Fruit fly (Drosophila melanogaster): ENCODE data around the gene Or85e.
A peak's percentile ranks its signal among the peaks of the same experiment; 100 is the strongest.

Gene Or85e

DNA sequence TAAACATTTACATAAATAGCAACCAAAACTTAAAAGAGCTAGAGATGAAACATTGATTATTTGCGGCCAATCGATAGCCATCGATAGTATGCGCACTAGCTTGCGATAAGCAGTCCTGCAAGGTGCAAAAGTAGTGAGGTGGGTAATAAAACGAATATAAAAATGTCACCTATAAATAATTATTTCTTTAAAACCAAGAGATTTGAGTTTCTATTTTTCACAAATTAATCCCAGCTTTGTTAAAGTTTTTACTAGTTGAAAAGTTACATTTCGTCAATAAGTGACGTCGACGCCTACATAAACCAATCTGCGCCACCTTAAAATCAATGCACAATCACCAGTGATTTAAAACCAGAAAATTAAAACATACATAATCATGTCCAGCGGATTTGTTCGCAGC, 15.1 kb upstream of the Or85e start, which contains the start of the genes Mkk4 and SLIRP2 (continued):
- peak; percentile 99 for TF ChIP-seq CG14014 (GFP tag; IDR thresholded peaks at IDR 0.05)
- peak; percentile 87 for TF ChIP-seq CG10321 (GFP tag; IDR thresholded peaks at IDR 0.05)
- peak; percentile 96 for TF ChIP-seq toy (GFP tag; IDR thresholded peaks at IDR 0.05)
- peak; percentile 77 for TF ChIP-seq CG2129 (GFP tag; IDR thresholded peaks at IDR 0.05; ENCODE audit: partially characterized antibody)
- peak; percentile 72; the same call in 2 of the 3 replicates for TF ChIP-seq Doc3 (GFP tag; IDR thresholded peaks at IDR 0.05; ENCODE audit: partially characterized antibody)
- TF ChIP-seq mirr (GFP tag; optimal IDR thresholded peaks at IDR 0.05): peak; percentile 97
- TF ChIP-seq MBD-R2 (GFP tag; IDR thresholded peaks at IDR 0.05): peak; percentile 100
- TF ChIP-seq slou (GFP tag; optimal IDR thresholded peaks at IDR 0.05): peak; percentile 98
- peak; percentile 75 for TF ChIP-seq Sry-β (GFP tag; optimal IDR thresholded peaks at IDR 0.05)
- peak; percentile 68 for TF ChIP-seq Kr (GFP tag; optimal IDR thresholded peaks at IDR 0.05)
- peak; percentile 54 for TF ChIP-seq zf30C (GFP tag; optimal IDR thresholded peaks at IDR 0.05)
- TF ChIP-seq run (tag; optimal IDR thresholded peaks at IDR 0.05): peak; percentile 96
- peak; percentile 95 for TF ChIP-seq scrt (GFP tag; optimal IDR thresholded peaks at IDR 0.05)

- TF ChIP-seq Atf6 (GFP tag; IDR thresholded peaks at IDR 0.05): no peak
- peak; percentile 10 for TF ChIP-seq lilli (GFP tag; optimal IDR thresholded peaks at IDR 0.05)
- no peak for TF ChIP-seq CG9437 (GFP tag; optimal IDR thresholded peaks at IDR 0.05)
- TF ChIP-seq br (optimal IDR thresholded peaks at IDR 0.05): no peak
- peak; percentile 4 for TF ChIP-seq unpg (GFP tag; optimal IDR thresholded peaks at IDR 0.05)
- no peak for TF ChIP-seq Ada2b (GFP tag; IDR thresholded peaks at IDR 0.05)
- no peak for TF ChIP-seq CG13287 (GFP tag; IDR thresholded peaks at IDR 0.05; ENCODE audit: partially characterized antibody)
- no peak for TF ChIP-seq Awh (GFP tag; IDR thresholded peaks at IDR 0.05)
- TF ChIP-seq kni (GFP tag; optimal IDR thresholded peaks at IDR 0.05): peak; percentile 18
- TF ChIP-seq CG2202 (tag; optimal IDR thresholded peaks at IDR 0.05): no peak
- no peak for TF ChIP-seq B-H2 (GFP tag; optimal IDR thresholded peaks at IDR 0.05)
- peak; percentile 1 for TF ChIP-seq lab (GFP tag; optimal IDR thresholded peaks at IDR 0.05)
- TF ChIP-seq CG13624 (GFP tag; optimal IDR thresholded peaks at IDR 0.05): peak; percentile 3
- peak; percentile 22 for TF ChIP-seq Sox102F (GFP tag; optimal IDR thresholded peaks at IDR 0.05)
- TF ChIP-seq CG13894 (tag; optimal IDR thresholded peaks at IDR 0.05): peak; percentile 38
- no peak for TF ChIP-seq Dfd (GFP tag; optimal IDR thresholded peaks at IDR 0.05)
- TF ChIP-seq CG18262 (tag; optimal IDR thresholded peaks at IDR 0.05): no peak
- peak; percentile 13 for TF ChIP-seq CG2120 (GFP tag; optimal IDR thresholded peaks at IDR 0.05)
- 0 out of 4 replicates have a peak, but pooled peaks have one; percentile 46 for TF ChIP-seq chinmo (GFP tag; IDR thresholded peaks at IDR 0.05; ENCODE audit: partially characterized antibody)
- peak; percentile 89 for TF ChIP-seq Meics (GFP tag; optimal IDR thresholded peaks at IDR 0.05)
- TF ChIP-seq CG2678 (tag; optimal IDR thresholded peaks at IDR 0.05): peak; percentile 7
- TF ChIP-seq Dek (tag; optimal IDR thresholded peaks at IDR 0.05): no peak
- no peak for TF ChIP-seq Vsx1 (GFP tag; optimal IDR thresholded peaks at IDR 0.05)
- TF ChIP-seq az2 (GFP tag; optimal IDR thresholded peaks at IDR 0.05): peak; percentile 5
- TF ChIP-seq slou (GFP tag; optimal IDR thresholded peaks at IDR 0.05): no peak
- no peak for TF ChIP-seq CG17912 (GFP tag; optimal IDR thresholded peaks at IDR 0.05)
- TF ChIP-seq Med (GFP tag): peak; percentile 55
- peak; percentile 1 for TF ChIP-seq CG30403 (GFP tag; optimal IDR thresholded peaks at IDR 0.05)
- TF ChIP-seq Rx (GFP tag; IDR thresholded peaks at IDR 0.05): 0 out of 2 replicates have a peak, but pooled peaks have one; percentile 17
- peak; percentile 21; the same call in 1 of the 3 replicates for TF ChIP-seq tgo (GFP tag; IDR thresholded peaks at IDR 0.05)
- TF ChIP-seq Hmx (GFP tag; optimal IDR thresholded peaks at IDR 0.05): no peak
- TF ChIP-seq Xrp1 (GFP tag; IDR thresholded peaks at IDR 0.05): 0 out of 2 replicates have a peak, but pooled peaks have one; percentile 29
- TF ChIP-seq dpn (GFP tag; optimal IDR thresholded peaks at IDR 0.05): peak in 1 of 2 experiments; percentile 6
- no peak for TF ChIP-seq maf-S (GFP tag; optimal IDR thresholded peaks at IDR 0.05)
- peak; percentile 26; the same call in 1 of the 2 replicates for TF ChIP-seq CG9932 (GFP tag; IDR thresholded peaks at IDR 0.05)
- no peak for TF ChIP-seq CG11085 (GFP tag; IDR thresholded peaks at IDR 0.05)
- peak; percentile 21 for TF ChIP-seq gem (tag; optimal IDR thresholded peaks at IDR 0.05)
Measured at dm6 chr3R:8645580-8646220, 10.0 kb upstream of the Or85e start, which contains the start of gene Cyp313b1. TSS of gene Cyp313b1 (minus strand) at chr3R:8645650.

Measured in whole organism, embryonic.